Fruit fly (Drosophila melanogaster): Measurements from ENCODE around the gene CG1271.

dm6 chr3L:3081966-3082516, 29.7 kb downstream of the CG1271 start:
- TF ChIP-seq CG8478 (optimal IDR thresholded peaks at IDR 0.05) = no peak
- no peak for TF ChIP-seq CTCF (optimal IDR thresholded peaks at IDR 0.05)

All from S2 (cell line).